Worm (Caenorhabditis elegans): ENCODE data around the gene C01G10.18.
A peak's percentile ranks its signal among the peaks of the same experiment; 100 is the strongest.

C01G10.18 gene

DNA sequence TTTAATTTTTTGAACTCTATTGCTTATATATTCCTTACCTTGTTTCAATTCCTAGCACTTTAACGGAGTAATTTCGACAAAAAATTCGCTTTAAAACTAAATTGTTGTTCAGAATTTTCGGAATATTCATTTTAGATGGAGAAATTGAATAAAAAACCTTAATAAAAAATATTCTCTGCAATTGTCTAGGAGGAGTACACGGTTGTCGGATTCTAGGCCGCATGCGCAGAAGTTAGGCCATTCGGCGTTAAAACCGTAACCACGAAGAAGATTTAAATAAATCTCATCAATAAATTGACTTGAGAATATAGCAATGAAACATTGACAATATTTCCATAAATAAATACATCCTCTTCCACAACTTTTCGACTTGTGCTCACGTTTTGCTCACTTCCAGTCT lies 6.2 kb downstream of the C01G10.18 start, which contains the start of the genes C01G10.10 and C01G10.9 (continued):
- TF ChIP-seq mxl-2 (GFP tag; conservative IDR thresholded peaks at IDR 0.05) (no peak), mep-1 (tag; optimal IDR thresholded peaks at IDR 0.05) (peak; percentile 48), mes-2 (tag; optimal IDR thresholded peaks at IDR 0.05; ENCODE audit: poor library complexity, severe bottlenecking) (peak; percentile 98), madf-9 (GFP tag; conservative IDR thresholded peaks at IDR 0.05) (0 out of 2 replicates have a peak, but pooled peaks have one; percentile 24), hlh-30 (tag; optimal IDR thresholded peaks at IDR 0.05; ENCODE audit: insufficient read depth) (peak; percentile 3), fos-1 (tag; optimal IDR thresholded peaks at IDR 0.05) (no peak), nhr-111 (GFP tag; optimal IDR thresholded peaks at IDR 0.05) (no peak), T26A8.4 (GFP tag; IDR thresholded peaks at IDR 0.05) (no peak), fkh-10 (GFP tag; optimal IDR thresholded peaks at IDR 0.05) (no peak), gei-8 (GFP tag; optimal IDR thresholded peaks at IDR 0.05) (no peak), sdz-12 (GFP tag; optimal IDR thresholded peaks at IDR 0.05) (no peak), jun-1 (tag; optimal IDR thresholded peaks at IDR 0.05) (no peak), tag-97 (GFP tag; IDR thresholded peaks at IDR 0.05) (no peak), daf-8 (GFP tag; IDR thresholded peaks at IDR 0.05) (no peak), lin-39 (tag; optimal IDR thresholded peaks at IDR 0.05) (no peak), aly-2 (tag; optimal IDR thresholded peaks at IDR 0.05) (no peak)

DNA sequence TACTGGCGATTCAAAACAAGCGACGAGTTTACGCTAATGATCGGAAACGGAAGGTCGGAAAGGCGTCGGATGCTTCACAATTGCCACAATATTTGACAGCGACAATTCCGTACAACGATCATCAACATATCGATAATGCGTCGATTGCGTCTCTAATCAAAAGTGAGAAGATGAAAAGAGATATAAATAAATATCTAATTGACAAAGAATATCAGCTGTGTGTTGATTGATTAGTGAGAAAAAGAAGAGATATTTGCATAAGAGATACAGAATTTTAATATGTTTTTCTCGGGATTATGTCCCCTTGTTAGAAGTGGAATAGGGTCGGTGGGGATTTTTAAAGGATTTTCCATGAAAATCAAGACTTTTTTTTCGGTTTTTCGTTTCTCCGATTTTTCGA lies 10.0 kb downstream of the C01G10.18 start:
- TF ChIP-seq dmd-8 (GFP tag; IDR thresholded peaks at IDR 0.05) (no peak), ZK546.5 (tag; optimal IDR thresholded peaks at IDR 0.05) (no peak)

DNA sequence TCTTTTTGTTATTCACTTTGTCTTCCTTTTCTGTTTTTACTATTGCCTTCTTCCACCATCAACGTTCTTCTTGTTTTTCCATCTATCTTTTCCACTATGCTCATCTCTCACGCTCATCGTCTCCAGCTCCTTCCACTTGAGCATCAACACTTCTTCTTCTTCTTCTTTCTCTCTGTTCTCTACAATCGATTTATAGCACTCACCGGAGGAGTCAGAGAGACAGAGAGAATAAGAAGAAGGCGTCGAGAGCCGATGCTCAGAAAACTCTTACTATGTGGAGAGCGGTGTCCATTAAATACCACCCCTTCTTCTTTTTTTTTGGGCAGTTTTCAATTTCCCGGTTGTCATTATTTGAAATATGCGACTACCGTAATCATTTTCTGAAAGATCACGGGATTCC lies 13.6 kb downstream of the C01G10.18 start:
- TF ChIP-seq lin-38 (GFP tag; IDR thresholded peaks at IDR 0.05) = no peak
- no peak for TF ChIP-seq attf-4 (tag; optimal IDR thresholded peaks at IDR 0.05)
- no peak for TF ChIP-seq ztf-11 (tag; optimal IDR thresholded peaks at IDR 0.05)
- TF ChIP-seq tra-1 (GFP tag; IDR thresholded peaks at IDR 0.05) = no peak
- TF ChIP-seq fkh-10 (GFP tag; optimal IDR thresholded peaks at IDR 0.05) = peak; percentile 82
- TF ChIP-seq nhr-111 (GFP tag; optimal IDR thresholded peaks at IDR 0.05) = no peak
- TF ChIP-seq unc-62 (GFP tag; optimal IDR thresholded peaks at IDR 0.05 in 1 of 2) = peak in 1 of 2 experiments; percentile 25
- no peak for TF ChIP-seq unc-62 (tag; optimal IDR thresholded peaks at IDR 0.05)
- no peak for TF ChIP-seq zag-1 (tag; optimal IDR thresholded peaks at IDR 0.05)
- TF ChIP-seq lir-3 (tag; optimal IDR thresholded peaks at IDR 0.05) = no peak
- no peak for TF ChIP-seq jun-1 (tag; optimal IDR thresholded peaks at IDR 0.05)
- no peak for TF ChIP-seq aly-2 (tag; optimal IDR thresholded peaks at IDR 0.05)
- TF ChIP-seq pqm-1 (tag; optimal IDR thresholded peaks at IDR 0.05) = no peak
- TF ChIP-seq nhr-102 (tag; optimal IDR thresholded peaks at IDR 0.05) = no peak
- peak; percentile 35 for TF ChIP-seq ceh-28 (tag; optimal IDR thresholded peaks at IDR 0.05)
- TF ChIP-seq hmg-1.1 (GFP tag; IDR thresholded peaks at IDR 0.05) = peak; percentile 65
- peak; percentile 43 for TF ChIP-seq rbr-2 (tag; optimal IDR thresholded peaks at IDR 0.05)
- TF ChIP-seq lsy-2 (tag; optimal IDR thresholded peaks at IDR 0.05) = peak in 1 of 2 experiments; percentile 32
- no peak for TF ChIP-seq madf-9 (GFP tag; conservative IDR thresholded peaks at IDR 0.05)
- no peak for TF ChIP-seq nhr-11 (tag; optimal IDR thresholded peaks at IDR 0.05)
- no peak for TF ChIP-seq F37D6.2 (tag; optimal IDR thresholded peaks at IDR 0.05)
- peak; percentile 80 for TF ChIP-seq aha-1 (tag)
- no peak for TF ChIP-seq zip-11 (GFP tag; IDR thresholded peaks at IDR 0.05)
- TF ChIP-seq lim-7 (GFP tag; IDR thresholded peaks at IDR 0.05) = no peak
- TF ChIP-seq F49E8.2 (tag; optimal IDR thresholded peaks at IDR 0.05; ENCODE audit: borderline replicate concordance) = no peak
- TF ChIP-seq mes-2 (tag; optimal IDR thresholded peaks at IDR 0.05; ENCODE audit: poor library complexity, severe bottlenecking) = peak; percentile 10

DNA sequence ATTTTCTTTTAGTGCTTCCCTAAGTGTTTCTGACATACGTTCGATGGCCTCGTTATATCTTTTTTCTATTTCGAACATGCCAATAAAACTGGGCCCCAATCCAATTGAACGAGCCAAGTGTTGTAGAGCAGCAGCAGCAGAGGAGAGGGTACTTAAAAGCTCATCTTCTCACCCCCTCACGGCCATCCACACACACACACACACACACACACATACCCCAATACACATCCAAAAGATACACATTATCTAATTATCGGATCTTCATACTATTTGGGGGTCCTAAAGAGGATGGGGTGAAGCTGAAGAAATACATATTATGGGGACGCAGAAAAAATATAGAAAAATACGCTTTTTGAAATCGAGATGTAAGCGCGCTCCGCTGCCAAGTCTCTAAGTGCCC lies 15.8 kb downstream of the C01G10.18 start:
- TF ChIP-seq ceh-20 (GFP tag; IDR thresholded peaks at IDR 0.05) (no peak), aha-1 (tag) (peak; percentile 71)

Data from whole organism, L4 larva.